Worm (Caenorhabditis elegans): Measurements from ENCODE around the gene wrk-1.
A peak's percentile ranks its signal among the peaks of the same experiment; 100 is the strongest.

wrk-1 gene

ce11 chrX:8426160-8426712, 33.8 kb upstream of the wrk-1 start:
- no peak for TF ChIP-seq ama-1 (optimal IDR thresholded peaks at IDR 0.05)
- no peak for TF ChIP-seq ZK546.5 (tag; optimal IDR thresholded peaks at IDR 0.05)
- TF ChIP-seq sma-9 (GFP tag; optimal IDR thresholded peaks at IDR 0.05), result no peak
- no peak for TF ChIP-seq sma-9 (tag; optimal IDR thresholded peaks at IDR 0.05)
- no peak for TF ChIP-seq alr-1 (tag; optimal IDR thresholded peaks at IDR 0.05)
- TF ChIP-seq fos-1 (tag; optimal IDR thresholded peaks at IDR 0.05), result no peak
- no peak for TF ChIP-seq mbf-1 (tag; optimal IDR thresholded peaks at IDR 0.05)
- TF ChIP-seq gmeb-1 (tag; optimal IDR thresholded peaks at IDR 0.05), result no peak
- TF ChIP-seq aly-2 (tag; optimal IDR thresholded peaks at IDR 0.05), result no peak
- no peak for TF ChIP-seq lin-11 (tag; optimal IDR thresholded peaks at IDR 0.05)
- TF ChIP-seq nhr-77 (tag; optimal IDR thresholded peaks at IDR 0.05), result no peak
- TF ChIP-seq lin-39 (tag; optimal IDR thresholded peaks at IDR 0.05), result no peak
- TF ChIP-seq lin-13 (GFP tag; optimal IDR thresholded peaks at IDR 0.05), result no peak

ce11 chrX:8424286-8424685, 31.9 kb upstream of the wrk-1 start:
- TF ChIP-seq mdl-1 (tag; optimal IDR thresholded peaks at IDR 0.05) (no peak), egl-27 (tag; optimal IDR thresholded peaks at IDR 0.05) (no peak), blmp-1 (tag; optimal IDR thresholded peaks at IDR 0.05; ENCODE audit: insufficient read depth) (no peak), nhr-11 (tag; optimal IDR thresholded peaks at IDR 0.05) (no peak), nhr-12 (tag; optimal IDR thresholded peaks at IDR 0.05) (no peak), lin-39 (tag; optimal IDR thresholded peaks at IDR 0.05) (no peak), ZK546.5 (tag; optimal IDR thresholded peaks at IDR 0.05) (no peak), unc-39 (tag; optimal IDR thresholded peaks at IDR 0.05) (no peak), sem-4 (tag; optimal IDR thresholded peaks at IDR 0.05) (no peak), ama-1 (optimal IDR thresholded peaks at IDR 0.05) (no peak), lin-13 (GFP tag; optimal IDR thresholded peaks at IDR 0.05) (no peak), elt-1 (tag; optimal IDR thresholded peaks at IDR 0.05) (no peak), nhr-25 (tag; optimal IDR thresholded peaks at IDR 0.05) (no peak)

- TF ChIP-seq aly-2 (tag; optimal IDR thresholded peaks at IDR 0.05), result no peak
- no peak for TF ChIP-seq sma-3 (GFP tag; optimal IDR thresholded peaks at IDR 0.05)
- TF ChIP-seq mdl-1 (tag; optimal IDR thresholded peaks at IDR 0.05), result no peak
- no peak for TF ChIP-seq unc-39 (tag; optimal IDR thresholded peaks at IDR 0.05)
- TF ChIP-seq ZK546.5 (tag; optimal IDR thresholded peaks at IDR 0.05), result no peak
- no peak for TF ChIP-seq peb-1 (tag; optimal IDR thresholded peaks at IDR 0.05)
- TF ChIP-seq gmeb-1 (tag; optimal IDR thresholded peaks at IDR 0.05), result no peak
- TF ChIP-seq nhr-12 (tag; optimal IDR thresholded peaks at IDR 0.05), result no peak
- TF ChIP-seq zag-1 (tag; optimal IDR thresholded peaks at IDR 0.05), result no peak
Observed at ce11 chrX:8423633-8424032, 31.2 kb upstream of the wrk-1 start, which contains the start of gene tth-1. TSS of gene tth-1 (minus strand) at chrX:8423733.

DNA sequence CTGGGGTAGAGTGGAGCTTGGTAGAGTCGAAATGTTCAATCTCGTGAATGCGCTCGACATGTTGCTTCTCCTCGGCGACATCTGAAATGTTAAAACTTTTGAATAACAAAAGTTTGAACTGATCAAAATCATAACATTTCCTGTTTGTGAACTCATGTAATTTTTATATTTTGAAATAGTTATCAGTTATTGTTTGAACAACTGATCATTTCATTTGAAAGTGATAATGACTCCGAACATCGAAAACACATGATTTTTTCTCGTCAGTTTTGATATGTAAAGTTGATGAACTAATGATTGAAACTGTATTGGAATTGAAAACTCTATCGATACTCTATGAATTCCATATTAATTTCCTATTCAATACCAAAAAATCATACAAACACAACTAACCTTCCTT, 30.8 kb upstream of the wrk-1 start:
- TF ChIP-seq skn-1 (tag; optimal IDR thresholded peaks at IDR 0.05) (no peak), R02D3.7 (tag; optimal IDR thresholded peaks at IDR 0.05) (no peak), ZK546.5 (tag; optimal IDR thresholded peaks at IDR 0.05) (no peak), lin-11 (tag; optimal IDR thresholded peaks at IDR 0.05) (no peak), unc-62 (GFP tag; optimal IDR thresholded peaks at IDR 0.05) (no peak), gmeb-1 (tag; optimal IDR thresholded peaks at IDR 0.05) (no peak), nhr-77 (tag; optimal IDR thresholded peaks at IDR 0.05) (no peak), unc-39 (tag; optimal IDR thresholded peaks at IDR 0.05) (no peak), lin-39 (tag; optimal IDR thresholded peaks at IDR 0.05) (no peak), nhr-129 (tag; optimal IDR thresholded peaks at IDR 0.05) (no peak), ama-1 (optimal IDR thresholded peaks at IDR 0.05) (no peak), alr-1 (tag; optimal IDR thresholded peaks at IDR 0.05) (no peak), C34F6.9 (tag; optimal IDR thresholded peaks at IDR 0.05) (no peak), ceh-82 (tag; optimal IDR thresholded peaks at IDR 0.05) (no peak), Y55F3AM.14 (GFP tag; optimal IDR thresholded peaks at IDR 0.05) (no peak), mdl-1 (tag; optimal IDR thresholded peaks at IDR 0.05) (no peak), peb-1 (tag; optimal IDR thresholded peaks at IDR 0.05) (no peak), elt-1 (tag; optimal IDR thresholded peaks at IDR 0.05) (no peak)

DNA sequence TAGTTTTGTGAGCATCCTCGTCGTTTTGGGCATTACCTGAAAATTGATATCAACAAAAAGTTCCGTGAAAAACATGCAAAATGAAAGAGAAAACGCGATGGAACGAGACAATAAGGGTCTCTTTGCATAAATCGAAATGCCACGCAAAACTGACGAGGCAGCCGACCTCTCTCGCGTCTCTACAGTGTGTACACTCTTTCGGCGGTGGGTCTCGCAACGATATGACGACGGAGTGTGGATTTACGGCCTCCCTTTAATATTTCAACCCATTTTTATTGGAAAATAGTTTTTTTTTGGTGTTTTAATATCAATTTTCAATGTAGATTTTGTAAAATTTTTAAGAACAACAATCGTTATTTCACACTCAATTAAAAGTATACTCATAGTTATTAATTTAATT, 29.6 kb upstream of the wrk-1 start, which contains the start of gene tag-123:
Gene tag-123 (minus strand): TSS at position 36 of the 400 bp plus-strand sequence.
- TF ChIP-seq skn-1 (tag; optimal IDR thresholded peaks at IDR 0.05) (no peak), dmd-4 (tag; optimal IDR thresholded peaks at IDR 0.05) (no peak), zag-1 (tag; optimal IDR thresholded peaks at IDR 0.05) (no peak), elt-1 (tag; optimal IDR thresholded peaks at IDR 0.05) (no peak), ztf-1 (GFP tag; conservative IDR thresholded peaks at IDR 0.05) (no peak), aly-2 (tag; optimal IDR thresholded peaks at IDR 0.05) (no peak), ceh-82 (tag; optimal IDR thresholded peaks at IDR 0.05) (no peak), lin-11 (tag; optimal IDR thresholded peaks at IDR 0.05) (peak; percentile 64), nhr-25 (tag; optimal IDR thresholded peaks at IDR 0.05) (peak; percentile 33), nhr-21 (tag; optimal IDR thresholded peaks at IDR 0.05) (peak; percentile 49), ceh-16 (tag; optimal IDR thresholded peaks at IDR 0.05) (no peak), gmeb-1 (tag; optimal IDR thresholded peaks at IDR 0.05) (peak; percentile 56), sem-4 (tag; optimal IDR thresholded peaks at IDR 0.05) (peak; percentile 52), fos-1 (tag; optimal IDR thresholded peaks at IDR 0.05) (peak; percentile 66), nhr-129 (tag; optimal IDR thresholded peaks at IDR 0.05) (peak; percentile 56), Y55F3AM.14 (GFP tag; optimal IDR thresholded peaks at IDR 0.05) (no peak), ztf-4 (tag; optimal IDR thresholded peaks at IDR 0.05) (no peak), C34F6.9 (tag; optimal IDR thresholded peaks at IDR 0.05) (peak; percentile 69), mab-5 (tag; optimal IDR thresholded peaks at IDR 0.05) (peak; percentile 52), lsy-2 (tag; optimal IDR thresholded peaks at IDR 0.05) (peak in 1 of 2 experiments; percentile 73), unc-62 (GFP tag; optimal IDR thresholded peaks at IDR 0.05) (no peak), lin-13 (GFP tag; optimal IDR thresholded peaks at IDR 0.05) (peak; percentile 66), nhr-10 (tag; optimal IDR thresholded peaks at IDR 0.05) (no peak), lin-39 (tag; optimal IDR thresholded peaks at IDR 0.05) (no peak), peb-1 (tag; optimal IDR thresholded peaks at IDR 0.05) (no peak), snpc-4 (tag; optimal IDR thresholded peaks at IDR 0.05) (peak; percentile 62), R02D3.7 (tag; optimal IDR thresholded peaks at IDR 0.05) (peak; percentile 77), blmp-1 (tag; optimal IDR thresholded peaks at IDR 0.05; ENCODE audit: insufficient read depth) (no peak)
